Fruit fly (Drosophila melanogaster) whole organism, embryonic: Measurements from ENCODE around the gene yellow-f.

Experiments used
- ATbp ChIP-seq: fragments of 200-800 bp; sonication (Bioruptor generic); optimal IDR thresholded peaks from 2 replicates; lab custom pipeline; 2017; ENCODE audit warnings: missing biosample characterization, mild to moderate bottlenecking, missing genetic modification characterization, missing genetic modification reagents
- Bgb ChIP-seq: fragments of 200-800 bp; sonication (Bioruptor generic); IDR thresholded peaks from 2 replicates; pipeline ENCODE4 v1.3.6; 2022; ENCODE audit warnings: missing biosample characterization, missing genetic modification characterization; ENCODE audit not compliant: partially characterized antibody
- CG10431 ChIP-seq: fragments of 200-800 bp; sonication (Bioruptor generic); optimal IDR thresholded peaks from 3 replicates; lab custom pipeline; 2018; ENCODE audit warnings: missing biosample characterization, mild to moderate bottlenecking, missing genetic modification characterization
- CG10654 ChIP-seq: fragments of 200-800 bp; sonication (Bioruptor generic); optimal IDR thresholded peaks from 2 replicates; lab custom pipeline; 2016; ENCODE audit warnings: missing biosample characterization, missing genetic modification characterization
- CG10979 ChIP-seq: fragments of 200-800 bp; sonication (Bioruptor generic); optimal IDR thresholded peaks from 2 replicates; lab custom pipeline; 2018; ENCODE audit warnings: missing biosample characterization, mild to moderate bottlenecking, missing genetic modification characterization, moderate library complexity
- CG11695 ChIP-seq: fragments of 200-800 bp; sonication (Bioruptor generic); IDR thresholded peaks from 3 replicates; pipeline ENCODE4 v1.3.6; 2022; ENCODE audit warnings: missing biosample characterization, missing genetic modification characterization
- CG11723 ChIP-seq: fragments of 200-800 bp; sonication (Bioruptor generic); optimal IDR thresholded peaks from 2 replicates; lab custom pipeline; 2017; ENCODE audit warnings: missing biosample characterization, mild to moderate bottlenecking, missing genetic modification characterization
- CG15269 ChIP-seq: fragments of 200-800 bp; sonication (Bioruptor generic); optimal IDR thresholded peaks from 2 replicates; lab custom pipeline; 2018; ENCODE audit warnings: missing biosample characterization, mild to moderate bottlenecking, missing genetic modification characterization, moderate library complexity
- CG15479 ChIP-seq: fragments of 200-800 bp; sonication (Bioruptor generic); optimal IDR thresholded peaks from 3 replicates; lab custom pipeline; 2019; ENCODE audit warnings: missing biosample characterization, mild to moderate bottlenecking, missing genetic modification characterization, moderate library complexity
- CG17328 ChIP-seq: fragments of 200-800 bp; sonication (Bioruptor generic); IDR thresholded peaks from 2 replicates; pipeline ENCODE4 v1.3.6; 2022; ENCODE audit warnings: missing biosample characterization, missing genetic modification characterization
- CG17359 ChIP-seq: fragments of 200-800 bp; sonication (Bioruptor generic); optimal IDR thresholded peaks from 3 replicates; lab custom pipeline; 2018; ENCODE audit warnings: missing biosample characterization, mild to moderate bottlenecking, missing genetic modification characterization, moderate library complexity
- CG17568 ChIP-seq: fragments of 200-800 bp; sonication (Bioruptor generic); optimal IDR thresholded peaks from 2 replicates; lab custom pipeline; 2018; ENCODE audit warnings: missing biosample characterization, mild to moderate bottlenecking, missing genetic modification characterization, moderate library complexity
- CG17912 ChIP-seq: fragments of 200-800 bp; sonication (Bioruptor generic); optimal IDR thresholded peaks from 2 replicates; lab custom pipeline; 2018; ENCODE audit warnings: missing biosample characterization, mild to moderate bottlenecking, missing genetic modification characterization
- CG18599 ChIP-seq: fragments of 200-800 bp; sonication (Bioruptor generic); optimal IDR thresholded peaks from 3 replicates; lab custom pipeline; 2017; ENCODE audit warnings: missing biosample characterization, missing genetic modification characterization, mild to moderate bottlenecking, moderate library complexity, missing genetic modification reagents
- CG2202 ChIP-seq: fragments of 200-800 bp; sonication (Bioruptor generic); optimal IDR thresholded peaks from 2 replicates; lab custom pipeline; 2018; ENCODE audit warnings: missing biosample characterization, mild to moderate bottlenecking, missing genetic modification characterization
- CG2875 ChIP-seq: fragments of 200-800 bp; sonication (Bioruptor generic); optimal IDR thresholded peaks from 2 replicates; lab custom pipeline; 2017; ENCODE audit warnings: missing biosample characterization, mild to moderate bottlenecking, missing genetic modification characterization, missing genetic modification reagents
- CG31365 ChIP-seq: fragments of 200-800 bp; sonication (Bioruptor generic); optimal IDR thresholded peaks from 2 replicates; lab custom pipeline; 2018; ENCODE audit warnings: missing biosample characterization, mild to moderate bottlenecking, missing genetic modification characterization
- CG32772 ChIP-seq: fragments of 200-800 bp; sonication (Bioruptor generic); IDR thresholded peaks from 2 replicates; pipeline ENCODE4 v1.3.6; 2022; ENCODE audit warnings: missing biosample characterization, missing genetic modification characterization
- CG33213 ChIP-seq: fragments of 200-800 bp; sonication (Bioruptor generic); optimal IDR thresholded peaks from 3 replicates; lab custom pipeline; 2016; ENCODE audit warnings: missing biosample characterization, missing genetic modification characterization
- CG34422 ChIP-seq: fragments of 200-800 bp; sonication (Bioruptor generic); IDR thresholded peaks from 3 replicates; pipeline ENCODE4 v1.3.6; 2022; ENCODE audit warnings: missing biosample characterization, missing genetic modification characterization
- CG4617 ChIP-seq: fragments of 200-800 bp; sonication (Bioruptor generic); optimal IDR thresholded peaks from 3 replicates; lab custom pipeline; 2016; ENCODE audit warnings: missing biosample characterization, missing genetic modification characterization, borderline replicate concordance
- CG4707 ChIP-seq: fragments of 200-800 bp; sonication (Bioruptor generic); optimal IDR thresholded peaks from 2 replicates; lab custom pipeline; 2018; ENCODE audit warnings: missing biosample characterization, mild to moderate bottlenecking, missing genetic modification characterization, moderate library complexity
- CG6254 ChIP-seq: fragments of 200-800 bp; sonication (Bioruptor generic); optimal IDR thresholded peaks from 3 replicates; lab custom pipeline; 2017; ENCODE audit warnings: mild to moderate bottlenecking, missing biosample characterization, missing genetic modification reagents, missing genetic modification characterization
- CG7556 ChIP-seq: fragments of 200-800 bp; sonication (Bioruptor generic); optimal IDR thresholded peaks from 2 replicates; lab custom pipeline; 2017; ENCODE audit warnings: missing biosample characterization, mild to moderate bottlenecking, missing genetic modification characterization
- CG8089 ChIP-seq: fragments of 200-800 bp; sonication (Bioruptor generic); optimal IDR thresholded peaks from 3 replicates; lab custom pipeline; 2016; ENCODE audit warnings: missing biosample characterization, missing genetic modification characterization
- CoRest ChIP-seq: fragments of 200-800 bp; sonication (Bioruptor generic); optimal IDR thresholded peaks from 3 replicates; lab custom pipeline; 2018; ENCODE audit warnings: missing biosample characterization, mild to moderate bottlenecking, missing genetic modification characterization, moderate library complexity
- D19B ChIP-seq: fragments of 200-800 bp; sonication (Bioruptor generic); optimal IDR thresholded peaks from 2 replicates; lab custom pipeline; 2017; ENCODE audit warnings: missing biosample characterization, mild to moderate bottlenecking, missing genetic modification characterization
- HmgD ChIP-seq: fragments of 200-800 bp; sonication (Bioruptor generic); optimal IDR thresholded peaks from 3 replicates; lab custom pipeline; 2016; ENCODE audit warnings: missing biosample characterization, missing genetic modification characterization
- Hmr ChIP-seq: fragments of 200-800 bp; sonication (Bioruptor generic); optimal IDR thresholded peaks from 3 replicates; lab custom pipeline; 2017; ENCODE audit warnings: mild to moderate bottlenecking, missing biosample characterization, missing genetic modification reagents, missing genetic modification characterization
- Hr39 ChIP-seq: fragments of >200 bp; optimal IDR thresholded peaks from 2 replicates; lab custom pipeline; 2017
- NK7.1 ChIP-seq: fragments of 200-800 bp; sonication (Bioruptor generic); optimal IDR thresholded peaks from 3 replicates; lab custom pipeline; 2016; ENCODE audit warnings: missing biosample characterization, missing genetic modification characterization
- Sox100B ChIP-seq: fragments of 200-800 bp; sonication (Bioruptor generic); optimal IDR thresholded peaks from 3 replicates; lab custom pipeline; 2018; ENCODE audit warnings: missing biosample characterization, mild to moderate bottlenecking, missing genetic modification characterization
- bab2 ChIP-seq: fragments of 200-800 bp; sonication (Bioruptor generic); optimal IDR thresholded peaks from 2 replicates; lab custom pipeline; 2016; ENCODE audit warnings: missing biosample characterization, missing genetic modification characterization
- bowl ChIP-seq: fragments of 200-800 bp; sonication (Bioruptor generic); IDR thresholded peaks from 2 replicates; pipeline ENCODE4 v1.3.6; 2022; ENCODE audit warnings: missing biosample characterization, missing genetic modification characterization
- btn ChIP-seq: fragments of 200-800 bp; sonication (Bioruptor generic); optimal IDR thresholded peaks from 2 replicates; lab custom pipeline; 2016; ENCODE audit warnings: missing biosample characterization, missing genetic modification characterization
- danr ChIP-seq: fragments of 200-800 bp; sonication (Bioruptor generic); IDR thresholded peaks from 2 replicates; pipeline ENCODE4 v1.3.6; 2022; ENCODE audit warnings: missing biosample characterization, missing genetic modification characterization
- disco-r ChIP-seq: fragments of 200-800 bp; sonication (Bioruptor generic); optimal IDR thresholded peaks from 2 replicates; lab custom pipeline; 2016; ENCODE audit warnings: missing biosample characterization, missing genetic modification characterization
- gro ChIP-seq: fragments of 200-800 bp; sonication (Bioruptor generic); optimal IDR thresholded peaks from 2 replicates; lab custom pipeline; 2016; ENCODE audit warnings: missing biosample characterization, missing genetic modification characterization
- nom ChIP-seq: fragments of 200-800 bp; sonication (Bioruptor generic); optimal IDR thresholded peaks from 2 replicates; lab custom pipeline; 2017; ENCODE audit warnings: missing biosample characterization, missing genetic modification characterization, mild to moderate bottlenecking, moderate library complexity, missing genetic modification reagents
- otp ChIP-seq: fragments of 200-800 bp; sonication (Bioruptor generic); IDR thresholded peaks from 3 replicates; pipeline ENCODE4, ENCODE4 v1.3.6; 2022; ENCODE audit warnings: missing biosample characterization, missing genetic modification characterization
- ranshi ChIP-seq: fragments of 200-800 bp; sonication (Bioruptor generic); IDR thresholded peaks from 2 replicates; pipeline ENCODE4 v1.3.6; 2022; ENCODE audit warnings: missing biosample characterization, missing genetic modification characterization
- scrt ChIP-seq: fragments of 200-800 bp; sonication (Bioruptor generic); optimal IDR thresholded peaks from 2 replicates; lab custom pipeline; 2018; ENCODE audit warnings: missing biosample characterization, mild to moderate bottlenecking, missing genetic modification characterization, moderate library complexity
- sna ChIP-seq: fragments of 200-800 bp; sonication (Bioruptor generic); IDR thresholded peaks from 2 replicates; pipeline ENCODE4 v1.3.6; 2022; ENCODE audit warnings: missing biosample characterization, missing genetic modification characterization; ENCODE audit not compliant: partially characterized antibody
- so ChIP-seq: fragments of 200-800 bp; sonication (Bioruptor generic); IDR thresholded peaks from 3 replicates; pipeline ENCODE4 v1.3.6; 2022; ENCODE audit warnings: missing biosample characterization, missing genetic modification characterization
- twi ChIP-seq: fragments of 200-800 bp; optimal IDR thresholded peaks from 2 replicates; lab custom pipeline; 2019; ENCODE audit warnings: missing biosample characterization, mild to moderate bottlenecking, missing genetic modification characterization, moderate library complexity
- unpg ChIP-seq: fragments of 200-800 bp; sonication (Bioruptor generic); optimal IDR thresholded peaks from 3 replicates; lab custom pipeline; 2018; ENCODE audit warnings: missing biosample characterization, mild to moderate bottlenecking, missing genetic modification characterization, moderate library complexity
- vnd ChIP-seq: fragments of 200-800 bp; sonication (Bioruptor generic); IDR thresholded peaks from 3 replicates; pipeline ENCODE4 v1.3.6; 2022; ENCODE audit warnings: missing biosample characterization, missing genetic modification characterization; ENCODE audit not compliant: partially characterized antibody
- wdn ChIP-seq: fragments of 200-800 bp; sonication (Bioruptor generic); IDR thresholded peaks from 2 replicates; pipeline ENCODE4 v1.3.6; 2022; ENCODE audit warnings: missing biosample characterization, missing genetic modification characterization
- wor ChIP-seq: fragments of 200-800 bp; sonication (Bioruptor generic); IDR thresholded peaks from 2 replicates; pipeline ENCODE4 v1.3.6; 2022; ENCODE audit warnings: missing biosample characterization, missing genetic modification characterization

Gene yellow-f

DNA sequence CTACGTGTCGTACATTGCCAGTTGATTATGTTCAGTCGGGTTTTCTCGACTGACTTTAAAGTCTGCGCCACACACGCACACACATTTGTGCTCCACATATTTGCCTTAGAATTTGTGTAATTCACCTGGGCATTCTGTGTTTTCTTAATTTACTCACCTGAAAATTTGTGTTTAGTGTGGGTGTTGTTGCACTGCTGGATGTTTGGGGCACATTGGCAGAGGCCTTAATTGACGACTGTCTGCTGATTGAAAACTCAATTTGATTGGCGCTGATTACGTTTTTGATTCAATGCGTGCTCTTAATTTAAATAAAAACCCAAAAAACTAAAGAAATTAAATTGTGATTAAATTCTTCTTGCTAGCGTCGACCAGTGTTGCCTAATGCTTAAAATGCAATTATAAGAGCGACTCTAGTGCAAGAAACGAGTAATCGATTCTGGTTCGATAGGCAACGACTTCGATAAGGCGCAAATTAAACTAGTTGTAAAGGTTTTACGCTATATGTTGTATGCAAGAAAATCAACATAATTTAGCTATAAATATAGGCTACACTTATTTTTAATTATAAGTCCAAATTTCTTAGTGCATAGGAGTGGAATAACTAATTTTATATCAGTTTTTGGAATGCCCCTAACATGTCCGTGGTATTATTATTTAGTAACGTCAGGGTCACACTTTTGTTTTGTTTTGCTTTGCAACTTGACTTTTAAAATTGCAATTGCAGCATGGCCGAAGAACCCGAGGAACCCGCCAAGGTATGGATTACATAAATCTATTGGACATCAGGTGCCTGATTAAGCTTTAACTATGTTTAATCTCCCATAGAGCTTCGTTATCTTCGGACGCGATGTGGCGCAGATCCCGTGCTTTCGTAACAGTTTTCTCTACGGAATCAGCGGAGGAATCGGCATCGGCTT lies 37.5 kb upstream of the yellow-f start, which contains the start of the genes CG46281 and CG46280 (continued):
- TF ChIP-seq CG31365 (tag; lab: Kevin White, UChicago) (no peak), CG2202 (tag; lab: Kevin White, UChicago) (no peak), CG33213 (GFP tag; lab: Kevin White, UChicago) (peak; percentile 24), disco-r (GFP tag; lab: Kevin White, UChicago) (peak; percentile 2), CG10654 (no peak), so (GFP tag; lab: Robert Waterston, UW) (no peak), NK7.1 (GFP tag; lab: Kevin White, UChicago) (no peak), gro (GFP tag; lab: Kevin White, UChicago) (no peak), CG2875 (GFP tag; lab: Kevin White, UChicago) (no peak), HmgD (GFP tag; lab: Kevin White, UChicago) (no peak), CG15479 (GFP tag; lab: Kevin White, UChicago) (no peak), CG4617 (peak; percentile 76), Hr39 (lab: Kevin White, UChicago) (no peak), twi (tag; lab: Kevin White, UChicago) (no peak), bowl (GFP tag; lab: Robert Waterston, UW) (no peak), ATbp (GFP tag; lab: Kevin White, UChicago) (no peak), CG18599 (no peak), unpg (GFP tag; lab: Kevin White, UChicago) (no peak), CG17568 (GFP tag; lab: Kevin White, UChicago) (no peak), CG11695 (GFP tag; lab: Robert Waterston, UW) (no peak), scrt (GFP tag; lab: Kevin White, UChicago) (no peak), wdn (GFP tag; lab: Robert Waterston, UW) (no peak), D19B (GFP tag; lab: Kevin White, UChicago) (no peak), CG15269 (no peak), CG34422 (GFP tag; lab: Robert Waterston, UW) (no peak), ranshi (no peak), wor (no peak), sna (GFP tag; lab: Robert Waterston, UW) (0 out of 2 replicates have a peak, but pooled peaks have one; percentile 53), CG32772 (no peak), CG17912 (no peak), vnd (GFP tag; lab: Robert Waterston, UW) (peak; percentile 33; the same call in 1 of the 3 replicates), nom (GFP tag; lab: Kevin White, UChicago) (no peak), Hmr (GFP tag; lab: Kevin White, UChicago) (no peak), bab2 (GFP tag; lab: Kevin White, UChicago) (peak; percentile 2), Bgb (GFP tag; lab: Robert Waterston, UW) (0 out of 2 replicates have a peak, but pooled peaks have one; percentile 28), CG11723 (GFP tag; lab: Kevin White, UChicago) (no peak), CoRest (tag; lab: Kevin White, UChicago) (no peak), CG17359 (no peak), CG17328 (no peak), CG10979 (tag; lab: Kevin White, UChicago) (no peak), btn (GFP tag; lab: Kevin White, UChicago) (no peak), CG7556 (GFP tag; lab: Kevin White, UChicago) (no peak), CG8089 (GFP tag; lab: Kevin White, UChicago) (no peak), CG10431 (GFP tag; lab: Kevin White, UChicago) (no peak), CG6254 (GFP tag; lab: Kevin White, UChicago) (no peak), Sox100B (GFP tag; lab: Kevin White, UChicago) (no peak), otp (GFP tag; lab: Robert Waterston, UW) (no peak), CG4707 (GFP tag; lab: Kevin White, UChicago) (no peak), danr (GFP tag; lab: Robert Waterston, UW) (no peak)
